Fruit fly (Drosophila melanogaster) whole organism, pupa: ENCODE results near the gene EndoA.

Experiments
- CG14655 ChIP-seq: fragments of 200-800 bp; sonication (Bioruptor generic); optimal IDR thresholded peaks from 3 replicates; lab custom pipeline; 2017; ENCODE audit warnings: mild to moderate bottlenecking, missing biosample characterization, missing genetic modification reagents, missing genetic modification characterization
- Snoo ChIP-seq: fragments of 200-800 bp; sonication (Bioruptor generic); optimal IDR thresholded peaks from 3 replicates; lab custom pipeline; 2017; ENCODE audit warnings: missing biosample characterization, mild to moderate bottlenecking, missing genetic modification characterization, inconsistent platforms
- gl ChIP-seq: fragments of 200-800 bp; sonication (Bioruptor generic); optimal IDR thresholded peaks from 2 replicates; lab custom pipeline; 2018; ENCODE audit warnings: missing biosample characterization, mild to moderate bottlenecking, missing genetic modification characterization

- TF ChIP-seq gl (no peak), CG14655 (GFP tag; lab: Kevin White, UChicago) (no peak), Snoo (no peak)
Observed at dm6 chr3R:18905555-18905920, 871 bp upstream of the EndoA start, which contains the start of gene CG14292.
